Fruit fly (Drosophila melanogaster) whole organism: ENCODE measurements around the gene CG13737.

Experiments used
- CG8478 ChIP-seq: fragments of >200 bp; optimal IDR thresholded peaks from 2 replicates; lab custom pipeline; 2018; ENCODE audit warnings: inconsistent platforms
- pan ChIP-seq: fragments of >200 bp; optimal IDR thresholded peaks from 2 replicates; lab custom pipeline; 2017
- psq ChIP-seq: fragments of >200 bp; optimal IDR thresholded peaks from 2 replicates; lab custom pipeline; 2017
- usp ChIP-seq: fragments of >200 bp; optimal IDR thresholded peaks from 2 replicates; lab custom pipeline; 2017; ENCODE audit warnings: missing biosample characterization, missing genetic modification characterization, mixed read lengths

- no peak for TF ChIP-seq CG8478 (lab: Kevin White, UChicago)
- TF ChIP-seq psq (lab: Kevin White, UChicago), result no peak
- TF ChIP-seq pan (lab: Kevin White, UChicago), result no peak
- TF ChIP-seq usp (GFP tag; lab: Kevin White, UChicago), result no peak
Measured at dm6 chr3L:13903186-13904020, 24.6 kb downstream of the CG13737 start, which contains the start of gene dysc.
